Fruit fly (Drosophila melanogaster) whole organism, prepupa: ENCODE data around the gene CG32147.

ENCODE experiments used
- Blimp-1 ChIP-seq: fragments of 200-800 bp; sonication (Bioruptor generic); optimal IDR thresholded peaks from 3 replicates; lab custom pipeline; 2017; ENCODE audit warnings: missing biosample characterization, missing genetic modification characterization, mild to moderate bottlenecking, moderate library complexity, missing genetic modification reagents
- CG10631 ChIP-seq: fragments of 200-800 bp; sonication (Bioruptor generic); optimal IDR thresholded peaks from 2 replicates; lab custom pipeline; 2016; ENCODE audit warnings: missing biosample characterization, missing genetic modification characterization
- CG10669 ChIP-seq: fragments of 200-800 bp; sonication (Bioruptor generic); optimal IDR thresholded peaks from 3 replicates; lab custom pipeline; 2018; ENCODE audit warnings: missing biosample characterization, mild to moderate bottlenecking, missing genetic modification characterization, moderate library complexity
- CG11294 ChIP-seq: fragments of 200-800 bp; sonication (Bioruptor generic); IDR thresholded peaks from 2 replicates; pipeline ENCODE4 v1.3.6; 2022; ENCODE audit warnings: missing biosample characterization, missing genetic modification characterization
- CG11762 ChIP-seq: fragments of 200-800 bp; sonication (Bioruptor generic); optimal IDR thresholded peaks from 3 replicates; lab custom pipeline; 2016; ENCODE audit warnings: missing biosample characterization, missing genetic modification characterization; ENCODE audit not compliant: insufficient read depth
- CG11902 ChIP-seq: fragments of 200-800 bp; sonication (Bioruptor generic); optimal IDR thresholded peaks from 3 replicates; lab custom pipeline; 2016; ENCODE audit warnings: missing biosample characterization, missing genetic modification characterization
- CG1621 ChIP-seq: fragments of 200-800 bp; sonication (Bioruptor generic); optimal IDR thresholded peaks from 3 replicates; lab custom pipeline; 2018; ENCODE audit warnings: missing biosample characterization, mild to moderate bottlenecking, missing genetic modification characterization
- CG16779 ChIP-seq: fragments of 200-800 bp; sonication (Bioruptor generic); optimal IDR thresholded peaks from 3 replicates; lab custom pipeline; 2017; ENCODE audit warnings: missing biosample characterization, mild to moderate bottlenecking, missing genetic modification characterization
- CG3032 ChIP-seq: fragments of 200-800 bp; optimal IDR thresholded peaks from 2 replicates; lab custom pipeline; 2019; ENCODE audit warnings: missing biosample characterization, mild to moderate bottlenecking, missing genetic modification characterization, moderate library complexity
- CG32006 ChIP-seq: fragments of 200-800 bp; sonication (Bioruptor generic); optimal IDR thresholded peaks from 3 replicates; lab custom pipeline; 2017; ENCODE audit warnings: missing biosample characterization, mild to moderate bottlenecking, missing genetic modification characterization
- CG3919 ChIP-seq: fragments of 200-800 bp; sonication (Bioruptor generic); optimal IDR thresholded peaks from 3 replicates; lab custom pipeline; 2016; ENCODE audit warnings: missing biosample characterization, missing genetic modification characterization
- CG4318 ChIP-seq: fragments of 200-800 bp; sonication (Bioruptor generic); optimal IDR thresholded peaks from 3 replicates; lab custom pipeline; 2017; ENCODE audit warnings: missing biosample characterization, mild to moderate bottlenecking, missing genetic modification characterization
- CG6163 ChIP-seq: fragments of 200-800 bp; sonication (Bioruptor generic); IDR thresholded peaks from 3 replicates; pipeline ENCODE4 v1.3.6; 2022; ENCODE audit warnings: missing biosample characterization, missing genetic modification characterization
- CG6808 ChIP-seq: fragments of 200-800 bp; sonication (Bioruptor generic); optimal IDR thresholded peaks from 3 replicates; lab custom pipeline; 2017; ENCODE audit warnings: missing biosample characterization, missing genetic modification characterization, mild to moderate bottlenecking, moderate library complexity, missing genetic modification reagents
- CG7368 ChIP-seq: fragments of 200-800 bp; sonication (Bioruptor generic); optimal IDR thresholded peaks from 3 replicates; lab custom pipeline; 2016; ENCODE audit warnings: missing biosample characterization, missing genetic modification characterization
- CG8319 ChIP-seq: fragments of 200-800 bp; sonication (Bioruptor generic); optimal IDR thresholded peaks from 3 replicates; lab custom pipeline; 2016; ENCODE audit warnings: missing biosample characterization, missing genetic modification characterization
- CG9139 ChIP-seq: fragments of 200-800 bp; sonication (Bioruptor generic); optimal IDR thresholded peaks from 3 replicates; lab custom pipeline; 2017; ENCODE audit warnings: missing biosample characterization, mild to moderate bottlenecking, missing genetic modification characterization
- Eip93F ChIP-seq: fragments of 200-800 bp; sonication (Bioruptor generic); optimal IDR thresholded peaks from 2 replicates; lab custom pipeline; 2016; ENCODE audit warnings: missing biosample characterization, mild to moderate bottlenecking, missing genetic modification characterization
- Ets21C ChIP-seq: fragments of 200-800 bp; sonication (Bioruptor generic); optimal IDR thresholded peaks from 3 replicates; lab custom pipeline; 2016; ENCODE audit warnings: missing biosample characterization, missing genetic modification characterization
- Hr38 ChIP-seq: sonication (Bioruptor generic); optimal IDR thresholded peaks from 2 replicates; lab custom pipeline; 2016; ENCODE audit warnings: missing biosample characterization, missing genetic modification characterization
- Hr39 ChIP-seq: fragments of 200-800 bp; sonication (Bioruptor generic); optimal IDR thresholded peaks from 2 replicates; lab custom pipeline; 2016; ENCODE audit warnings: missing biosample characterization, missing genetic modification characterization
- Hr4 ChIP-seq: fragments of 200-800 bp; sonication (Bioruptor generic); optimal IDR thresholded peaks from 3 replicates; lab custom pipeline; 2016; ENCODE audit warnings: missing biosample characterization, missing genetic modification characterization
- Lpt ChIP-seq: fragments of 200-800 bp; sonication (Bioruptor generic); optimal IDR thresholded peaks from 3 replicates; lab custom pipeline; 2016; ENCODE audit warnings: missing biosample characterization, missing genetic modification characterization
- Met ChIP-seq: fragments of 200-800 bp; sonication (Bioruptor generic); optimal IDR thresholded peaks from 3 replicates; lab custom pipeline; 2016; ENCODE audit warnings: missing biosample characterization, missing genetic modification characterization
- OdsH ChIP-seq: fragments of 200-800 bp; sonication (Bioruptor generic); optimal IDR thresholded peaks from 3 replicates; lab custom pipeline; 2016; ENCODE audit warnings: missing biosample characterization, missing genetic modification characterization
- Smox ChIP-seq: fragments of 200-800 bp; sonication (Bioruptor generic); optimal IDR thresholded peaks from 3 replicates; lab custom pipeline; 2016; ENCODE audit warnings: missing biosample characterization, missing genetic modification characterization
- Sox102F ChIP-seq: fragments of 200-800 bp; sonication (Bioruptor generic); optimal IDR thresholded peaks from 2 replicates; lab custom pipeline; 2016; ENCODE audit warnings: missing biosample characterization, mild to moderate bottlenecking, missing genetic modification characterization
- Sox15 ChIP-seq: fragments of 200-800 bp; sonication (Bioruptor generic); optimal IDR thresholded peaks from 3 replicates; lab custom pipeline; 2016; ENCODE audit warnings: missing biosample characterization, missing genetic modification characterization
- achi ChIP-seq: fragments of 200-800 bp; sonication (Bioruptor generic); optimal IDR thresholded peaks from 3 replicates; lab custom pipeline; 2016; ENCODE audit warnings: missing biosample characterization, missing genetic modification characterization
- dsx ChIP-seq: fragments of 200-800 bp; optimal IDR thresholded peaks from 3 replicates; lab custom pipeline; 2019; ENCODE audit warnings: missing biosample characterization, mild to moderate bottlenecking, missing genetic modification characterization, moderate library complexity; ENCODE audit not compliant: poor library complexity, severe bottlenecking
- eg ChIP-seq: fragments of 200-800 bp; sonication (Bioruptor generic); IDR thresholded peaks from 3 replicates; pipeline ENCODE4 v1.3.6; 2022; ENCODE audit warnings: missing biosample characterization, missing genetic modification characterization
- fd59A ChIP-seq: fragments of 200-800 bp; sonication (Bioruptor generic); optimal IDR thresholded peaks from 2 replicates; lab custom pipeline; 2017; ENCODE audit warnings: missing biosample characterization, mild to moderate bottlenecking, missing genetic modification characterization, missing genetic modification reagents
- fd85E ChIP-seq: fragments of 200-800 bp; sonication (Bioruptor generic); optimal IDR thresholded peaks from 3 replicates; lab custom pipeline; 2016; ENCODE audit warnings: missing biosample characterization, missing genetic modification characterization
- fkh ChIP-seq: fragments of 200-800 bp; sonication (Bioruptor generic); optimal IDR thresholded peaks from 3 replicates; lab custom pipeline; 2017; ENCODE audit warnings: missing biosample characterization, mild to moderate bottlenecking, missing genetic modification characterization, moderate library complexity
- lz ChIP-seq: fragments of 200-800 bp; sonication (Bioruptor generic); optimal IDR thresholded peaks from 3 replicates; lab custom pipeline; 2016; ENCODE audit warnings: missing biosample characterization, missing genetic modification characterization
- pdm3 ChIP-seq: fragments of 200-800 bp; sonication (Bioruptor generic); optimal IDR thresholded peaks from 3 replicates; lab custom pipeline; 2016; ENCODE audit warnings: missing biosample characterization, missing genetic modification characterization
- salr ChIP-seq, 2 experiments: fragments of 200-800 bp; sonication (Bioruptor generic); optimal IDR thresholded peaks; 3 replicates each; lab custom pipeline; 2016 to 2018; ENCODE audit warnings: missing biosample characterization in 2 of 2, missing genetic modification characterization in 2 of 2, mild to moderate bottlenecking in 1 of 2
- spab ChIP-seq: fragments of 200-800 bp; sonication (Bioruptor generic); optimal IDR thresholded peaks from 2 replicates; lab custom pipeline; 2017; ENCODE audit warnings: missing biosample characterization, mild to moderate bottlenecking, missing genetic modification characterization, missing genetic modification reagents
- ss ChIP-seq, 2 experiments: fragments of 200-800 bp; sonication (Bioruptor generic); optimal IDR thresholded peaks; 2 replicates in 1 of 2; 3 replicates in 1 of 2; lab custom pipeline; 2017 to 2018; ENCODE audit warnings: mild to moderate bottlenecking in 2 of 2, missing biosample characterization in 2 of 2, missing genetic modification characterization in 2 of 2, moderate library complexity in 1 of 2
- topi ChIP-seq: fragments of 200-800 bp; sonication (Bioruptor generic); optimal IDR thresholded peaks from 3 replicates; lab custom pipeline; 2016; ENCODE audit warnings: missing biosample characterization, missing genetic modification characterization

The CG32147 gene

dm6 chr3L:15174086-15174485, 30.2 kb upstream of the CG32147 start (continued):
- peak; percentile 42 for TF ChIP-seq topi (GFP tag; lab: Kevin White, UChicago)
- peak; percentile 77 for TF ChIP-seq spab (GFP tag; lab: Kevin White, UChicago)
- no peak for TF ChIP-seq eg (GFP tag; lab: Robert Waterston, UW)
- TF ChIP-seq ss (GFP tag; optimal IDR thresholded peaks at IDR 0.05; lab: Kevin White, UChicago), result peak; percentile 56 to 69
- no peak for TF ChIP-seq CG6163 (GFP tag; lab: Robert Waterston, UW)
- TF ChIP-seq CG11294, result no peak
- no peak for TF ChIP-seq Hr38 (GFP tag; lab: Kevin White, UChicago)
- peak; percentile 46 for TF ChIP-seq CG16779 (tag; lab: Kevin White, UChicago)
- TF ChIP-seq Sox15, result peak; percentile 51
- peak; percentile 33 for TF ChIP-seq CG7368 (GFP tag; lab: Kevin White, UChicago)
- TF ChIP-seq Lpt (GFP tag; lab: Kevin White, UChicago), result no peak
- peak; percentile 58 for TF ChIP-seq Met (GFP tag; lab: Kevin White, UChicago)
- peak; percentile 22 for TF ChIP-seq Hr39 (GFP tag; lab: Kevin White, UChicago)
- TF ChIP-seq CG11762 (GFP tag; lab: Kevin White, UChicago), result no peak
- TF ChIP-seq Blimp-1 (GFP tag; lab: Kevin White, UChicago), result no peak
- TF ChIP-seq CG11902 (GFP tag; lab: Kevin White, UChicago), result peak; percentile 44
- no peak for TF ChIP-seq lz (GFP tag; lab: Kevin White, UChicago)
- peak; percentile 81 for TF ChIP-seq CG3032 (tag; lab: Kevin White, UChicago)
- TF ChIP-seq CG8319, result peak; percentile 41
- no peak for TF ChIP-seq fkh (GFP tag; lab: Kevin White, UChicago)
- TF ChIP-seq CG4318, result no peak
- TF ChIP-seq pdm3 (GFP tag; lab: Kevin White, UChicago), result peak; percentile 16
- TF ChIP-seq dsx (GFP tag; lab: Kevin White, UChicago), result peak; percentile 79
- TF ChIP-seq fd85E (GFP tag; lab: Kevin White, UChicago), result no peak
- peak; percentile 40 for TF ChIP-seq Smox (GFP tag; lab: Kevin White, UChicago)
- TF ChIP-seq CG10631 (GFP tag; lab: Kevin White, UChicago), result peak; percentile 80
- TF ChIP-seq salr (GFP tag; optimal IDR thresholded peaks at IDR 0.05; lab: Kevin White, UChicago), result peak; percentile 3 to 7
- TF ChIP-seq CG6808 (GFP tag; lab: Kevin White, UChicago), result peak; percentile 57
- TF ChIP-seq CG32006 (GFP tag; lab: Kevin White, UChicago), result peak; percentile 27
- peak; percentile 66 for TF ChIP-seq OdsH (GFP tag; lab: Kevin White, UChicago)
- peak; percentile 48 for TF ChIP-seq CG9139 (GFP tag; lab: Kevin White, UChicago)
- no peak for TF ChIP-seq Hr4 (GFP tag; lab: Kevin White, UChicago)
- TF ChIP-seq Sox102F (GFP tag; lab: Kevin White, UChicago), result peak; percentile 19
- TF ChIP-seq CG1621, result peak; percentile 38
- TF ChIP-seq Eip93F, result no peak
- TF ChIP-seq CG3919 (GFP tag; lab: Kevin White, UChicago), result peak; percentile 48
- no peak for TF ChIP-seq Ets21C (GFP tag; lab: Kevin White, UChicago)
- TF ChIP-seq CG10669 (GFP tag; lab: Kevin White, UChicago), result peak; percentile 58
- peak; percentile 50 for TF ChIP-seq fd59A (GFP tag; lab: Kevin White, UChicago)
- peak; percentile 78 for TF ChIP-seq achi (GFP tag; lab: Kevin White, UChicago)
